Worm (Caenorhabditis elegans): ENCODE results near the gene ZK632.2.

DNA sequence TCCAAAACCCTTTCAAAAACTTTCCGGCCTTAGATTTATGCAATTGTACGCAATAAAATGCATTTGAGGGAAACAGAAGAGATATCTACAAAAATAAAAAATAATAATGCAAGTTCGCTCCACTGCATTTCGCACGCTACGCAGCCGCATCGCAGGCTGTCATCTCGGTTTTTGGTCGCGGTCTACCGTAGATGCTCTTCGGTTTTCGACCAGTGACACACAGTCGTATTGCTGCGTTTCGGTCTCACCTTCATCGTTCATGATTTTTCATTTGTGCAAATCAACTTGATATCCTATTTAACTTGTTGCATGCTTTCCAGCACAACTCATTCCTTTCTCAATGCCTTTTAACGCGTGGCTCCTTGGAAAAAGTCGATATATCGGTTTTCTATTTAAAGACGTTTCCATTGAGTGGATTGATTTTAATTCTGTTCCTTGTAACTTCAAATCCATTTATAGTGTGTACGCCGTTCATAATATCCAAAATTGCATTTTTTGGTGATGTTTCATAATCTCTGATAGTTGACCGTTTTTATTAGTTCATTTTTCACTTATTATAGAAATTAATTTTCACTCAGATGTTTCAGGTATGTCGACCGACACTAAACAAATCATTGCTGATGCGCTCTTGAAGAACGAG, 18.1 kb upstream of the ZK632.2 start, which contains the start of gene vha-1:
- TF ChIP-seq tbx-8 (GFP tag; optimal IDR thresholded peaks at IDR 0.05) (no peak), nhr-237 (tag; optimal IDR thresholded peaks at IDR 0.05) (peak; percentile 81), unc-62 (GFP tag; optimal IDR thresholded peaks at IDR 0.05) (peak; percentile 60)

Data from whole organism, mixed stage, embryonic.